Worm (Caenorhabditis elegans): ENCODE data around the gene F28B12.1.

Gene F28B12.1

DNA sequence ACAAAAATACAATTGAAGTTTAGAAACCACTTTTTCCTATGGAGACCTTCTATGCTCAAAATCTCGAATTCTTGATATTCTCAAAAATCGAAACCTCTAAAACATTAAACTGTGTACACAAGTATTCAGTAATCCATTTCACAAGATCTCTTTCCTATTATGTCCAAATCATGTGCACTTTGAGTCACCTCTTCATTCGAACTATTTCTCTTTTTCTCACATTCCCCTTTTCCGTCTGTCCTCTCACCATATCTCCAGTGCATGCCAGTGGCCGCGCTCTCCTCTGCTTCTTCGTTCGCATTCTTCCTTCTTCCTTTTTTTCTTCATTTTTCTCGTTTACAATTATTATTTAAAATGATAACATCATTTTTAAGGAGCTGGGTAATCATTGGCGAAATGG, at the start of gene F28B12.1:
TSS of gene F28B12.1 (plus strand) at position 335 of the 400 bp plus-strand sequence.
- no peak for TF ChIP-seq skn-1 (tag; optimal IDR thresholded peaks at IDR 0.05)
- TF ChIP-seq aly-2 (tag; optimal IDR thresholded peaks at IDR 0.05): no peak
- TF ChIP-seq nhr-237 (tag; optimal IDR thresholded peaks at IDR 0.05): no peak
- TF ChIP-seq fos-1 (tag; optimal IDR thresholded peaks at IDR 0.05): peak; percentile 23
- no peak for TF ChIP-seq mdl-1 (tag; optimal IDR thresholded peaks at IDR 0.05)
- TF ChIP-seq ztf-11 (tag; optimal IDR thresholded peaks at IDR 0.05): no peak
- peak; percentile 43 for TF ChIP-seq nhr-129 (tag; optimal IDR thresholded peaks at IDR 0.05)
- peak; percentile 40 for TF ChIP-seq unc-55 (GFP tag; optimal IDR thresholded peaks at IDR 0.05)
- TF ChIP-seq C34F6.9 (tag; optimal IDR thresholded peaks at IDR 0.05): peak; percentile 75
- TF ChIP-seq lsy-2 (tag; optimal IDR thresholded peaks at IDR 0.05): peak in 1 of 2 experiments; percentile 61
- no peak for TF ChIP-seq lin-13 (GFP tag; optimal IDR thresholded peaks at IDR 0.05)
- TF ChIP-seq peb-1 (tag; optimal IDR thresholded peaks at IDR 0.05): no peak

- TF ChIP-seq gmeb-1 (tag; optimal IDR thresholded peaks at IDR 0.05): no peak
- TF ChIP-seq dmd-4 (tag; optimal IDR thresholded peaks at IDR 0.05): no peak
- TF ChIP-seq mdl-1 (tag; optimal IDR thresholded peaks at IDR 0.05): no peak
- no peak for TF ChIP-seq nhr-6 (tag; optimal IDR thresholded peaks at IDR 0.05)
- TF ChIP-seq ZK546.5 (tag; optimal IDR thresholded peaks at IDR 0.05): no peak
- no peak for TF ChIP-seq elt-3 (tag; optimal IDR thresholded peaks at IDR 0.05)
- no peak for TF ChIP-seq ztf-11 (tag; optimal IDR thresholded peaks at IDR 0.05)
- TF ChIP-seq lin-39 (tag; optimal IDR thresholded peaks at IDR 0.05): no peak
- TF ChIP-seq sma-3 (GFP tag; optimal IDR thresholded peaks at IDR 0.05): no peak
- TF ChIP-seq peb-1 (tag; optimal IDR thresholded peaks at IDR 0.05): no peak
- TF ChIP-seq elt-1 (tag; optimal IDR thresholded peaks at IDR 0.05): no peak
- no peak for TF ChIP-seq nhr-237 (tag; optimal IDR thresholded peaks at IDR 0.05)
- no peak for TF ChIP-seq zag-1 (tag; optimal IDR thresholded peaks at IDR 0.05)
- TF ChIP-seq unc-55 (GFP tag; optimal IDR thresholded peaks at IDR 0.05): no peak
Measured at ce11 chrII:5895870-5896269, 46.9 kb upstream of the F28B12.1 start, which contains the start of gene F59G1.4. TSS of gene F59G1.4 (plus strand) at chrII:5896170.

ce11 chrII:5896512-5896911, 46.2 kb upstream of the F28B12.1 start:
- TF ChIP-seq lin-11 (tag; optimal IDR thresholded peaks at IDR 0.05): no peak
- TF ChIP-seq nhr-21 (tag; optimal IDR thresholded peaks at IDR 0.05): peak; percentile 23

- no peak for TF ChIP-seq R02D3.7 (tag; optimal IDR thresholded peaks at IDR 0.05)
- peak; percentile 19 for TF ChIP-seq F13H6.1 (tag; optimal IDR thresholded peaks at IDR 0.05)
- no peak for TF ChIP-seq gmeb-1 (tag; optimal IDR thresholded peaks at IDR 0.05)
- TF ChIP-seq C34F6.9 (tag; optimal IDR thresholded peaks at IDR 0.05): no peak
- TF ChIP-seq alr-1 (tag; optimal IDR thresholded peaks at IDR 0.05): no peak
- TF ChIP-seq egl-27 (tag; optimal IDR thresholded peaks at IDR 0.05): peak; percentile 26
- TF ChIP-seq mbf-1 (tag; optimal IDR thresholded peaks at IDR 0.05): no peak
- no peak for TF ChIP-seq ztf-1 (GFP tag; conservative IDR thresholded peaks at IDR 0.05)
- no peak for TF ChIP-seq nhr-10 (tag; optimal IDR thresholded peaks at IDR 0.05)
- no peak for TF ChIP-seq ZK546.5 (tag; optimal IDR thresholded peaks at IDR 0.05)
- peak in 1 of 2 experiments; percentile 6 for TF ChIP-seq lsy-2 (tag; optimal IDR thresholded peaks at IDR 0.05)
- no peak for TF ChIP-seq elt-3 (tag; optimal IDR thresholded peaks at IDR 0.05)
- TF ChIP-seq ceh-16 (tag; optimal IDR thresholded peaks at IDR 0.05): no peak
- TF ChIP-seq snpc-4 (tag; optimal IDR thresholded peaks at IDR 0.05): no peak
- TF ChIP-seq mdl-1 (tag; optimal IDR thresholded peaks at IDR 0.05): no peak
- TF ChIP-seq unc-55 (GFP tag; optimal IDR thresholded peaks at IDR 0.05): no peak
- no peak for TF ChIP-seq peb-1 (tag; optimal IDR thresholded peaks at IDR 0.05)
- TF ChIP-seq sem-4 (tag; optimal IDR thresholded peaks at IDR 0.05): no peak
- peak; percentile 96 for TF ChIP-seq blmp-1 (tag; optimal IDR thresholded peaks at IDR 0.05; ENCODE audit: insufficient read depth)
Measured at ce11 chrII:5899080-5899479, 43.6 kb upstream of the F28B12.1 start.

ce11 chrII:5899865-5900486, 42.8 kb upstream of the F28B12.1 start:
- TF ChIP-seq C34F6.9 (tag; optimal IDR thresholded peaks at IDR 0.05): no peak
- TF ChIP-seq blmp-1 (tag; optimal IDR thresholded peaks at IDR 0.05; ENCODE audit: insufficient read depth): peak; percentile 31
- TF ChIP-seq fos-1 (tag; optimal IDR thresholded peaks at IDR 0.05): peak; percentile 46

Measured in whole organism, L2 larva.